Fruit fly (Drosophila melanogaster) whole organism, embryonic: ENCODE results near the gene Rpn1.

ENCODE experiments used
- ATbp ChIP-seq: fragments of 200-800 bp; sonication (Bioruptor generic); optimal IDR thresholded peaks from 2 replicates; lab custom pipeline; 2017; ENCODE audit warnings: missing biosample characterization, mild to moderate bottlenecking, missing genetic modification characterization, missing genetic modification reagents
- BEAF-32 ChIP-seq: fragments of 200-800 bp; sonication (Bioruptor generic); optimal IDR thresholded peaks from 3 replicates; lab custom pipeline; 2017; ENCODE audit warnings: missing biosample characterization, missing genetic modification characterization, mild to moderate bottlenecking, moderate library complexity, missing genetic modification reagents
- CG10267 ChIP-seq: fragments of 200-800 bp; sonication (Bioruptor generic); optimal IDR thresholded peaks from 2 replicates; lab custom pipeline; 2018; ENCODE audit warnings: missing biosample characterization, mild to moderate bottlenecking, missing genetic modification characterization, moderate library complexity
- CG10321 ChIP-seq: fragments of 200-800 bp; sonication (Bioruptor generic); IDR thresholded peaks from 2 replicates; pipeline ENCODE4 v1.3.6; 2022; ENCODE audit warnings: missing biosample characterization, missing genetic modification characterization
- CG12659 ChIP-seq: fragments of 200-800 bp; sonication (Bioruptor generic); optimal IDR thresholded peaks from 3 replicates; lab custom pipeline; 2017; ENCODE audit warnings: mild to moderate bottlenecking, missing biosample characterization, missing genetic modification reagents, missing genetic modification characterization
- CG15514 ChIP-seq: fragments of 200-800 bp; sonication (Bioruptor generic); optimal IDR thresholded peaks from 3 replicates; lab custom pipeline; 2017; ENCODE audit warnings: missing biosample characterization, missing genetic modification characterization, mild to moderate bottlenecking, moderate library complexity, missing genetic modification reagents
- CG17186 ChIP-seq: fragments of 200-800 bp; sonication (Bioruptor generic); optimal IDR thresholded peaks from 3 replicates; lab custom pipeline; 2017; ENCODE audit warnings: missing biosample characterization, missing genetic modification reagents, missing genetic modification characterization
- CG2199 ChIP-seq: fragments of 200-800 bp; sonication (Bioruptor generic); IDR thresholded peaks from 3 replicates; pipeline ENCODE4 v1.3.6; 2022; ENCODE audit warnings: missing biosample characterization, missing genetic modification characterization
- CG2712 ChIP-seq: fragments of 200-800 bp; optimal IDR thresholded peaks from 3 replicates; lab custom pipeline; 2019; ENCODE audit warnings: missing biosample characterization, mild to moderate bottlenecking, missing genetic modification characterization, moderate library complexity
- CG33213 ChIP-seq: fragments of 200-800 bp; sonication (Bioruptor generic); optimal IDR thresholded peaks from 3 replicates; lab custom pipeline; 2016; ENCODE audit warnings: missing biosample characterization, missing genetic modification characterization
- CG34422 ChIP-seq: fragments of 200-800 bp; sonication (Bioruptor generic); IDR thresholded peaks from 3 replicates; pipeline ENCODE4 v1.3.6; 2022; ENCODE audit warnings: missing biosample characterization, missing genetic modification characterization
- CG3995 ChIP-seq: fragments of 200-800 bp; sonication (Bioruptor generic); optimal IDR thresholded peaks from 3 replicates; lab custom pipeline; 2016; ENCODE audit warnings: missing biosample characterization, missing genetic modification characterization
- CG4328 ChIP-seq: fragments of 200-800 bp; sonication (Bioruptor generic); optimal IDR thresholded peaks from 3 replicates; lab custom pipeline; 2017; ENCODE audit warnings: missing biosample characterization, missing genetic modification reagents, missing genetic modification characterization
- CG4617 ChIP-seq: fragments of 200-800 bp; sonication (Bioruptor generic); optimal IDR thresholded peaks from 3 replicates; lab custom pipeline; 2016; ENCODE audit warnings: missing biosample characterization, missing genetic modification characterization, borderline replicate concordance
- CG4707 ChIP-seq: fragments of 200-800 bp; sonication (Bioruptor generic); optimal IDR thresholded peaks from 2 replicates; lab custom pipeline; 2018; ENCODE audit warnings: missing biosample characterization, mild to moderate bottlenecking, missing genetic modification characterization, moderate library complexity
- CG4820 ChIP-seq: fragments of 200-800 bp; sonication (Bioruptor generic); optimal IDR thresholded peaks from 3 replicates; lab custom pipeline; 2016; ENCODE audit warnings: missing biosample characterization, missing genetic modification characterization
- CG6272 ChIP-seq: fragments of 200-800 bp; sonication (Bioruptor generic); IDR thresholded peaks from 2 replicates; pipeline ENCODE4 v1.3.6; 2022; ENCODE audit warnings: missing biosample characterization, missing genetic modification characterization
- CG8924 ChIP-seq: fragments of 200-800 bp; optimal IDR thresholded peaks from 3 replicates; lab custom pipeline; 2019; ENCODE audit warnings: missing biosample characterization, mild to moderate bottlenecking, missing genetic modification characterization, moderate library complexity
- CG9797 ChIP-seq: fragments of 200-800 bp; sonication (Bioruptor generic); optimal IDR thresholded peaks from 3 replicates; lab custom pipeline; 2018; ENCODE audit warnings: missing biosample characterization, mild to moderate bottlenecking, missing genetic modification characterization
- CkIIα-i1 ChIP-seq: fragments of 200-800 bp; sonication (Bioruptor generic); IDR thresholded peaks from 2 replicates; pipeline ENCODE4 v1.3.6; 2022; ENCODE audit warnings: missing biosample characterization, missing genetic modification characterization
- CoRest ChIP-seq: fragments of 200-800 bp; sonication (Bioruptor generic); optimal IDR thresholded peaks from 3 replicates; lab custom pipeline; 2018; ENCODE audit warnings: missing biosample characterization, mild to moderate bottlenecking, missing genetic modification characterization, moderate library complexity
- Eip74EF ChIP-seq, 2 experiments: fragments of 200-800 bp in 1 of 2; fragments of >200 bp in 1 of 2; sonication (Bioruptor generic) in 1 of 2; optimal IDR thresholded peaks; 2 replicates each; lab custom pipeline; 2017 to 2019; ENCODE audit warnings: missing biosample characterization in 2 of 2, missing genetic modification characterization in 2 of 2, mild to moderate bottlenecking in 1 of 2, moderate library complexity in 1 of 2
- Ets97D ChIP-seq: fragments of 200-800 bp; sonication (Bioruptor generic); optimal IDR thresholded peaks from 3 replicates; lab custom pipeline; 2016; ENCODE audit warnings: missing biosample characterization, missing genetic modification characterization
- HmgZ ChIP-seq: fragments of 200-800 bp; sonication (Bioruptor generic); optimal IDR thresholded peaks from 2 replicates; lab custom pipeline; 2018; ENCODE audit warnings: missing biosample characterization, mild to moderate bottlenecking, missing genetic modification characterization
- Hr51 ChIP-seq, 2 experiments: fragments of 200-800 bp; sonication (Bioruptor generic); optimal IDR thresholded peaks; 2 replicates in 1 of 2; 3 replicates in 1 of 2; lab custom pipeline; 2016 to 2018; ENCODE audit warnings: missing biosample characterization in 2 of 2, missing genetic modification characterization in 2 of 2, mild to moderate bottlenecking in 1 of 2, moderate library complexity in 1 of 2
- MBD-R2 ChIP-seq: fragments of 200-800 bp; sonication (Bioruptor generic); IDR thresholded peaks from 2 replicates; pipeline ENCODE4 v1.3.6; 2022; ENCODE audit warnings: missing biosample characterization, missing genetic modification characterization
- NfI ChIP-seq: fragments of 200-800 bp; sonication (Bioruptor generic); optimal IDR thresholded peaks from 3 replicates; lab custom pipeline; 2018; ENCODE audit warnings: missing biosample characterization, mild to moderate bottlenecking, missing genetic modification characterization, moderate library complexity
- PHDP ChIP-seq: fragments of 200-800 bp; sonication (Bioruptor generic); optimal IDR thresholded peaks from 3 replicates; lab custom pipeline; 2018; ENCODE audit warnings: missing biosample characterization, mild to moderate bottlenecking, missing genetic modification characterization, moderate library complexity
- Stat92E ChIP-seq, 3 experiments: fragments of >200 bp in 2 of 3; fragments of 200-800 bp in 1 of 3; sonication (Bioruptor generic) in 1 of 3; optimal IDR thresholded peaks; 2 replicates each; lab custom pipeline; 2017 to 2019; ENCODE audit warnings: missing biosample characterization in 3 of 3, missing genetic modification characterization in 3 of 3, mild to moderate bottlenecking in 1 of 3, moderate library complexity in 1 of 3
- amos ChIP-seq: fragments of 200-800 bp; sonication (Bioruptor generic); IDR thresholded peaks from 2 replicates; pipeline ENCODE4 v1.3.6; 2022; ENCODE audit warnings: missing biosample characterization, missing genetic modification characterization; ENCODE audit not compliant: partially characterized antibody
- bbx ChIP-seq: fragments of 200-800 bp; sonication (Bioruptor generic); IDR thresholded peaks from 2 replicates; pipeline ENCODE4 v1.3.6; 2022; ENCODE audit warnings: missing biosample characterization, missing genetic modification characterization; ENCODE audit not compliant: partially characterized antibody
- bcd ChIP-seq: fragments of 200-800 bp; sonication (Bioruptor generic); optimal IDR thresholded peaks from 2 replicates; lab custom pipeline; 2017; ENCODE audit warnings: missing biosample characterization, mild to moderate bottlenecking, missing genetic modification characterization
- br ChIP-seq: fragments of >200 bp; optimal IDR thresholded peaks from 2 replicates; lab custom pipeline; 2017
- caup ChIP-seq: fragments of 200-800 bp; sonication (Bioruptor generic); optimal IDR thresholded peaks from 3 replicates; lab custom pipeline; 2017; ENCODE audit warnings: missing biosample characterization, mild to moderate bottlenecking, missing genetic modification characterization, moderate library complexity; ENCODE audit not compliant: severe bottlenecking
- chm ChIP-seq: fragments of 200-800 bp; sonication (Bioruptor generic); IDR thresholded peaks from 2 replicates; pipeline ENCODE4 v1.3.6; 2022; ENCODE audit warnings: missing biosample characterization, missing genetic modification characterization
- crp ChIP-seq, 2 experiments: fragments of 200-800 bp; sonication (Bioruptor generic); optimal IDR thresholded peaks; 2 replicates in 1 of 2; 3 replicates in 1 of 2; lab custom pipeline; 2017; ENCODE audit warnings: missing biosample characterization in 2 of 2, missing genetic modification characterization in 2 of 2, mild to moderate bottlenecking in 1 of 2, moderate library complexity in 1 of 2
- gcm ChIP-seq: fragments of 200-800 bp; sonication (Bioruptor generic); optimal IDR thresholded peaks from 2 replicates; lab custom pipeline; 2019; ENCODE audit warnings: missing biosample characterization, mild to moderate bottlenecking, missing genetic modification characterization, moderate library complexity
- grau ChIP-seq: fragments of 200-800 bp; optimal IDR thresholded peaks from 3 replicates; lab custom pipeline; 2019; ENCODE audit warnings: missing biosample characterization, mild to moderate bottlenecking, missing genetic modification characterization, moderate library complexity
- her ChIP-seq: fragments of 200-800 bp; sonication (Bioruptor generic); optimal IDR thresholded peaks from 2 replicates; lab custom pipeline; 2016; ENCODE audit warnings: missing biosample characterization, missing genetic modification characterization
- mirr ChIP-seq: fragments of 200-800 bp; sonication (Bioruptor generic); optimal IDR thresholded peaks from 3 replicates; lab custom pipeline; 2018; ENCODE audit warnings: missing biosample characterization, mild to moderate bottlenecking, missing genetic modification characterization
- row ChIP-seq: fragments of 200-800 bp; sonication (Bioruptor generic); IDR thresholded peaks from 3 replicates; pipeline ENCODE4 v1.3.6; 2022; ENCODE audit warnings: missing biosample characterization, missing genetic modification characterization
- sens ChIP-seq: fragments of 200-800 bp; sonication (Bioruptor generic); peaks from one replicate; lab custom pipeline; 2016; ENCODE audit warnings: missing biosample characterization, missing genetic modification characterization
- sna ChIP-seq: fragments of 200-800 bp; sonication (Bioruptor generic); IDR thresholded peaks from 2 replicates; pipeline ENCODE4 v1.3.6; 2022; ENCODE audit warnings: missing biosample characterization, missing genetic modification characterization; ENCODE audit not compliant: partially characterized antibody
- sug ChIP-seq: fragments of 200-800 bp; optimal IDR thresholded peaks from 2 replicates; lab custom pipeline; 2019; ENCODE audit warnings: missing biosample characterization, mild to moderate bottlenecking, missing genetic modification characterization, moderate library complexity
- twi ChIP-seq: fragments of 200-800 bp; optimal IDR thresholded peaks from 2 replicates; lab custom pipeline; 2019; ENCODE audit warnings: missing biosample characterization, mild to moderate bottlenecking, missing genetic modification characterization, moderate library complexity
- zen ChIP-seq: fragments of 200-800 bp; sonication (Bioruptor generic); optimal IDR thresholded peaks from 3 replicates; lab custom pipeline; 2018; ENCODE audit warnings: missing biosample characterization, mild to moderate bottlenecking, missing genetic modification characterization, moderate library complexity
- zf30C ChIP-seq: fragments of 200-800 bp; sonication (Bioruptor generic); optimal IDR thresholded peaks from 3 replicates; lab custom pipeline; 2018; ENCODE audit warnings: missing biosample characterization, mild to moderate bottlenecking, missing genetic modification characterization

The Rpn1 gene

dm6 chr3L:19909234-19910053, 5.4 kb upstream of the Rpn1 start (continued):
- TF ChIP-seq caup (GFP tag; lab: Kevin White, UChicago) = peak; percentile 24
- TF ChIP-seq her (GFP tag; lab: Kevin White, UChicago) = peak; percentile 14
- TF ChIP-seq sug (tag; lab: Kevin White, UChicago) = peak; percentile 35
- peak; percentile 38; the same call in 1 of the 3 replicates for TF ChIP-seq row
- TF ChIP-seq CG4820 = no peak
- TF ChIP-seq zf30C (GFP tag; lab: Kevin White, UChicago) = no peak
- TF ChIP-seq CG6272 (GFP tag; lab: Robert Waterston, UW) = no peak
- TF ChIP-seq CG4328 (GFP tag; lab: Kevin White, UChicago) = peak; percentile 4
- TF ChIP-seq bcd (GFP tag; lab: Kevin White, UChicago) = no peak
- no peak for TF ChIP-seq bbx (GFP tag; lab: Robert Waterston, UW)
- peak; percentile 66 for TF ChIP-seq CG4617
- TF ChIP-seq CG15514 = peak; percentile 63
- peak; percentile 61 for TF ChIP-seq CG12659
- peak; percentile 68 for TF ChIP-seq CG10267
- TF ChIP-seq gcm (GFP tag; lab: Kevin White, UChicago) = no peak
- peak; percentile 67 for TF ChIP-seq CG8924 (tag; lab: Kevin White, UChicago)
- TF ChIP-seq Hr51 (GFP tag; optimal IDR thresholded peaks at IDR 0.05; lab: Kevin White, UChicago) = peak in 1 of 2 experiments; percentile 25
- TF ChIP-seq amos (GFP tag; lab: Robert Waterston, UW) = peak; percentile 42; the same call in 1 of the 2 replicates
- peak; percentile 36 for TF ChIP-seq NfI (GFP tag; lab: Kevin White, UChicago)
- TF ChIP-seq CG2712 (tag; lab: Kevin White, UChicago) = peak; percentile 18
- TF ChIP-seq crp (GFP tag; optimal IDR thresholded peaks at IDR 0.05; lab: Kevin White, UChicago) = peak; percentile 54 to 84
- TF ChIP-seq CkIIα-i1 (GFP tag; lab: Robert Waterston, UW) = no peak
- TF ChIP-seq mirr = peak; percentile 63
- TF ChIP-seq Ets97D (GFP tag; lab: Kevin White, UChicago) = peak; percentile 64
- TF ChIP-seq sna (GFP tag; lab: Robert Waterston, UW) = no peak
- peak; percentile 33 for TF ChIP-seq HmgZ (tag; lab: Kevin White, UChicago)
- peak; percentile 60; the same call in 1 of the 2 replicates for TF ChIP-seq chm
- TF ChIP-seq CG33213 (GFP tag; lab: Kevin White, UChicago) = peak; percentile 51
- peak; percentile 8 for TF ChIP-seq twi (tag; lab: Kevin White, UChicago)
- TF ChIP-seq CG3995 (GFP tag; lab: Kevin White, UChicago) = peak; percentile 40
- peak; percentile 29 for TF ChIP-seq PHDP
- TF ChIP-seq zen (tag; lab: Kevin White, UChicago) = peak; percentile 25
- peak; percentile 9; the same call in 1 of the 3 replicates for TF ChIP-seq CG2199 (GFP tag; lab: Robert Waterston, UW)
- TF ChIP-seq Eip74EF (GFP tag; optimal IDR thresholded peaks at IDR 0.05; lab: Kevin White, UChicago) = peak in 1 of 2 experiments; percentile 23
- peak; percentile 89 for TF ChIP-seq CG10321 (GFP tag; lab: Robert Waterston, UW)
- TF ChIP-seq sens = peak; percentile 88
- no peak for TF ChIP-seq CoRest (tag; lab: Kevin White, UChicago)
- TF ChIP-seq MBD-R2 = peak; percentile 42
- no peak for TF ChIP-seq ATbp (GFP tag; lab: Kevin White, UChicago)
- TF ChIP-seq CG4707 (GFP tag; lab: Kevin White, UChicago) = peak; percentile 32
- TF ChIP-seq CG9797 (GFP tag; lab: Kevin White, UChicago) = peak; percentile 94
- peak; percentile 54 for TF ChIP-seq BEAF-32
- peak; percentile 11 for TF ChIP-seq CG17186 (GFP tag; lab: Kevin White, UChicago)
- peak; percentile 34 for TF ChIP-seq grau (tag; lab: Kevin White, UChicago)
- no peak for TF ChIP-seq br (lab: Kevin White, UChicago)
- peak in 1 of 3 experiments; percentile 14 for TF ChIP-seq Stat92E (GFP tag; optimal IDR thresholded peaks at IDR 0.05; lab: Kevin White, UChicago)
- peak; percentile 9; the same call in 1 of the 3 replicates for TF ChIP-seq CG34422 (GFP tag; lab: Robert Waterston, UW)
